Worm (Caenorhabditis elegans) whole organism, late embryonic: ENCODE results near the gene VZK822L.2.

Experiments used
- C38D4.7 ChIP-seq: fragments of 200-800 bp; sonication (Bioruptor generic); optimal IDR thresholded peaks from 2 replicates; lab custom pipeline; 2018; ENCODE audit warnings: mild to moderate bottlenecking, missing genetic modification characterization, moderate library complexity, missing compliant biosample characterization
- K09A11.1 ChIP-seq: sonication (generic microtip); optimal IDR thresholded peaks from 2 replicates; lab custom pipeline; 2017; ENCODE audit warnings: antibody characterized with exemption, mild to moderate bottlenecking, missing genetic modification characterization, missing compliant biosample characterization; ENCODE audit not compliant: insufficient read depth
- T23F11.4 ChIP-seq: fragments of 200-800 bp; sonication (Bioruptor generic); optimal IDR thresholded peaks from 2 replicates; lab custom pipeline; 2018; ENCODE audit warnings: mild to moderate bottlenecking, missing genetic modification characterization, missing compliant biosample characterization
- ama-1 ChIP-seq: fragments of 150-350 bp; optimal IDR thresholded peaks from 2 replicates; lab custom pipeline; 2014
- elt-2 ChIP-seq: sonication (generic microtip); optimal IDR thresholded peaks from 2 replicates; lab custom pipeline; 2016; ENCODE audit warnings: missing genetic modification reagents, missing genetic modification characterization, missing compliant biosample characterization
- fkh-10 ChIP-seq: fragments of 150-350 bp; optimal IDR thresholded peaks from 2 replicates; lab custom pipeline; 2014; ENCODE audit warnings: missing biosample characterization, missing genetic modification reagents, missing genetic modification characterization
- hlh-15 ChIP-seq: sonication (generic microtip); optimal IDR thresholded peaks from 2 replicates; lab custom pipeline; 2016; ENCODE audit warnings: missing genetic modification characterization, missing compliant biosample characterization
- pha-4 ChIP-seq: fragments of 150-350 bp; optimal IDR thresholded peaks from 2 replicates; lab custom pipeline; 2018; ENCODE audit warnings: missing biosample characterization, missing genetic modification reagents, missing genetic modification characterization
- pqm-1 ChIP-seq: sonication (generic microtip); optimal IDR thresholded peaks from 2 replicates; lab custom pipeline; 2016; ENCODE audit warnings: missing genetic modification characterization, missing compliant biosample characterization
- pros-1 ChIP-seq: fragments of 150-350 bp; optimal IDR thresholded peaks from 2 replicates; lab custom pipeline; 2014; ENCODE audit warnings: missing biosample characterization, missing genetic modification reagents, missing genetic modification characterization
- rnt-1 ChIP-seq: sonication (generic microtip); optimal IDR thresholded peaks from 2 replicates; lab custom pipeline; 2016; ENCODE audit warnings: missing genetic modification characterization, missing compliant biosample characterization
- sdc-2 ChIP-seq: sonication (generic microtip); optimal IDR thresholded peaks from 2 replicates; lab custom pipeline; 2016; ENCODE audit warnings: missing genotype, missing genetic modification characterization, missing compliant biosample characterization
- tbx-7 ChIP-seq: sonication (generic microtip); optimal IDR thresholded peaks from 2 replicates; lab custom pipeline; 2016; ENCODE audit warnings: missing genotype, missing genetic modification characterization, missing compliant biosample characterization
- ztf-16 ChIP-seq: sonication (generic microtip); optimal IDR thresholded peaks from 2 replicates; lab custom pipeline; 2017; ENCODE audit warnings: missing genetic modification characterization, missing compliant biosample characterization

DNA sequence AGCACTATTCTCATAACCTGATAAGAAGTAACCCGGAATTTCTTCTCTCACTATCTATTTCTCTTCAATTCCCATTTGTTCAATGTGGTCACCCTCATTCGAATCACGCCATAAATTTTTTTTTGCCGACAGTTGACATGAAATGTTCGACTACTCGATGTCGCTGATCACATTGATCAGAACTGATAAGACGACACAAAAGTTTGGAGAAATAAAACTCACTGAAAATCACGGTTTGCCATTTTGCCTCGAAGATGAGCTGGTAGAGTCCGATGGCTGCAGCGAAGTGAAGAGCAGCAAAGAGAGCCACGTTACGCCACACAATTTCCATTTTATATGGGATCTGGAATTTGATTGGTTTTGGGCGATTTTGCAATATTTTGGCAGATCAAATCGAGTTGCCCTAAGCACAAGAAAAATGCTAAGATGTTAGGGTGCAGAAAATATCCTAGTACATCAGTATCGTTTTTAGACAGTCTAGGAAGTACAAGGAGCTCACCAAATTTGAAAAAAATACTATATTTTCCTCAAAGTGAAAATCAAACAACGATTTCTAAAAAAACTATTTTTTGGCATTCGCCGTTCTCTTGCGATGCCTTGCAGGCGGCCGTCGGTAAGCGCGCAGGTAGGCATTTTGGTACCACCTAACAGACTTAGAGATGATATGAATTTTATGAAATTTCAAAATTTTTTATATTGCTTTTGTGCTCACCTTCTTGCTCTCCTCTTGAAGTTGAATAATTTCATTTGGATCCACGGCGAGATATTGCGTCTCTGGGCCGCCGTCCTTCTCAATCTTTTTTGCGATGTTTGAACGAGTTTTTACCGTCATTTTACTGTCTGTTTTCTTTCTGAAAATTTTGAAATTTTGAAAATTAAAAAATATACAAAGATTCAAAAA, 3.3 kb downstream of the VZK822L.2 start, which contains the start of gene fat-6:
- TF ChIP-seq fkh-10 (GFP tag; lab: Kevin White, UChicago) (no peak), elt-2 (tag; lab: Kevin White, UChicago) (peak; percentile 31), pha-4 (tag; lab: Kevin White, UChicago) (no peak), pros-1 (tag; lab: Kevin White, UChicago) (no peak), rnt-1 (tag; lab: Kevin White, UChicago) (no peak), ama-1 (lab: Kevin White, UChicago) (no peak), ztf-16 (tag; lab: Kevin White, UChicago) (no peak), C38D4.7 (GFP tag; lab: Kevin White, UChicago) (no peak), sdc-2 (tag; lab: Kevin White, UChicago) (no peak), hlh-15 (tag; lab: Kevin White, UChicago) (no peak), K09A11.1 (tag; lab: Kevin White, UChicago) (no peak), T23F11.4 (no peak), pqm-1 (tag; lab: Kevin White, UChicago) (no peak), tbx-7 (tag; lab: Kevin White, UChicago) (no peak)
